In genomic region chrX:1276757-1277527, dm6 we compare ENCODE assay signal across 1 fruit fly cellular context.
TF ChIP-seq lines count a peak whose summit lies in the region.

No protein-coding gene starts in this region.

TF ChIP-seq in whole organism, embryonic, 481 proteins besides CTCF, POLR2A, EP300 and RAD21 (continued from another document and continues in another):
- TF ChIP-seq pros (GFP tag; optimal IDR thresholded peaks at IDR 0.05; lab: Kevin White, UChicago) (no peak), CG7786 (GFP tag; optimal IDR thresholded peaks at IDR 0.05; lab: Kevin White, UChicago) (peak; percentile 93), fu2 (GFP tag; optimal IDR thresholded peaks at IDR 0.05; lab: Kevin White, UChicago) (peak; percentile 89), CG18262 (tag; optimal IDR thresholded peaks at IDR 0.05; lab: Kevin White, UChicago) (peak; percentile 81), Gug (GFP tag; IDR thresholded peaks at IDR 0.05; lab: Robert Waterston, UW) (peak; percentile 94), CG7987 (GFP tag; optimal IDR thresholded peaks at IDR 0.05; lab: Kevin White, UChicago) (peak; percentile 69), vfl (GFP tag; optimal IDR thresholded peaks at IDR 0.05; lab: Kevin White, UChicago) (peak; percentile 70), NfI (GFP tag; optimal IDR thresholded peaks at IDR 0.05; lab: Kevin White, UChicago) (peak; percentile 92), Camta (GFP tag; optimal IDR thresholded peaks at IDR 0.05; lab: Kevin White, UChicago) (peak; percentile 79), CG8281 (tag; optimal IDR thresholded peaks at IDR 0.05; lab: Kevin White, UChicago) (peak; percentile 70), CG9932 (GFP tag; IDR thresholded peaks at IDR 0.05; lab: Robert Waterston, UW) (peak; percentile 87), grn (GFP tag; optimal IDR thresholded peaks at IDR 0.05; lab: Kevin White, UChicago) (peak; percentile 62), Sox100B (GFP tag; optimal IDR thresholded peaks at IDR 0.05; lab: Kevin White, UChicago) (peak; percentile 87), CG14050 (GFP tag; IDR thresholded peaks at IDR 0.05; lab: Robert Waterston, UW) (peak; percentile 93), CG5245 (GFP tag; optimal IDR thresholded peaks at IDR 0.05; lab: Kevin White, UChicago) (peak; percentile 93), hkb (optimal IDR thresholded peaks at IDR 0.05; lab: Kevin White, UChicago) (no peak), hkb (GFP tag; IDR thresholded peaks at IDR 0.05; lab: Robert Waterston, UW) (peak; percentile 97), CoRest (tag; optimal IDR thresholded peaks at IDR 0.05; lab: Kevin White, UChicago) (peak; percentile 91), CG30403 (GFP tag; optimal IDR thresholded peaks at IDR 0.05; lab: Kevin White, UChicago) (peak; percentile 89), wdn (GFP tag; IDR thresholded peaks at IDR 0.05; lab: Robert Waterston, UW) (peak; percentile 88), HLH54F (GFP tag; optimal IDR thresholded peaks at IDR 0.05; lab: Kevin White, UChicago) (peak; percentile 91), Rfx (GFP tag; IDR thresholded peaks at IDR 0.05; lab: Robert Waterston, UW) (peak; percentile 96), bigmax (GFP tag; optimal IDR thresholded peaks at IDR 0.05; lab: Kevin White, UChicago) (no peak), Chrac-16 (GFP tag; optimal IDR thresholded peaks at IDR 0.05; lab: Kevin White, UChicago) (peak; percentile 83), tup (GFP tag; optimal IDR thresholded peaks at IDR 0.05; lab: Kevin White, UChicago) (peak; percentile 82), so (GFP tag; IDR thresholded peaks at IDR 0.05; lab: Robert Waterston, UW) (peak; percentile 96), CG7271 (tag; optimal IDR thresholded peaks at IDR 0.05; lab: Kevin White, UChicago) (no peak), CG8944 (GFP tag; optimal IDR thresholded peaks at IDR 0.05; lab: Kevin White, UChicago) (peak; percentile 89), ERR (GFP tag; optimal IDR thresholded peaks at IDR 0.05; lab: Kevin White, UChicago) (peak; percentile 91), tll (GFP tag; optimal IDR thresholded peaks at IDR 0.05; lab: Kevin White, UChicago) (no peak), Doc2 (GFP tag; IDR thresholded peaks at IDR 0.05; lab: Robert Waterston, UW) (peak; percentile 65), CG9797 (GFP tag; optimal IDR thresholded peaks at IDR 0.05; lab: Kevin White, UChicago) (peak; percentile 6), pzg (GFP tag; optimal IDR thresholded peaks at IDR 0.05; lab: Kevin White, UChicago) (peak; percentile 19), odd (GFP tag; optimal IDR thresholded peaks at IDR 0.05; lab: Kevin White, UChicago) (peak; percentile 87), CG30431 (GFP tag; optimal IDR thresholded peaks at IDR 0.05; lab: Kevin White, UChicago) (peak; percentile 83), yki (optimal IDR thresholded peaks at IDR 0.05; lab: Kevin White, UChicago) (no peak), Lpt (GFP tag; optimal IDR thresholded peaks at IDR 0.05; lab: Kevin White, UChicago) (no peak), dmrt11E (tag; optimal IDR thresholded peaks at IDR 0.05; lab: Kevin White, UChicago) (peak; percentile 5), CG10321 (GFP tag; IDR thresholded peaks at IDR 0.05; lab: Robert Waterston, UW) (peak; percentile 73), CG13624 (GFP tag; optimal IDR thresholded peaks at IDR 0.05; lab: Kevin White, UChicago) (peak; percentile 94), CG17186 (GFP tag; optimal IDR thresholded peaks at IDR 0.05; lab: Kevin White, UChicago) (peak; percentile 54), Usf (GFP tag; optimal IDR thresholded peaks at IDR 0.05; lab: Kevin White, UChicago) (peak; percentile 81), CG11723 (GFP tag; optimal IDR thresholded peaks at IDR 0.05; lab: Kevin White, UChicago) (peak; percentile 81), cad (GFP tag; optimal IDR thresholded peaks at IDR 0.05; lab: Kevin White, UChicago) (no peak), Med (GFP tag; lab: Kevin White, UChicago) (peak; percentile 99), Oli (tag; optimal IDR thresholded peaks at IDR 0.05; lab: Kevin White, UChicago) (peak; percentile 93), CG17359 (tag; optimal IDR thresholded peaks at IDR 0.05; lab: Kevin White, UChicago) (peak; percentile 92), eyg (GFP tag; optimal IDR thresholded peaks at IDR 0.05; lab: Kevin White, UChicago) (peak; percentile 92), NC2β (GFP tag; optimal IDR thresholded peaks at IDR 0.05; lab: Kevin White, UChicago) (peak; percentile 79), CG4404 (GFP tag; IDR thresholded peaks at IDR 0.05; lab: Robert Waterston, UW) (peak; percentile 66; the same call in 1 of the 2 replicates), CG7745 (tag; optimal IDR thresholded peaks at IDR 0.05; lab: Kevin White, UChicago) (no peak), CG32767 (GFP tag; IDR thresholded peaks at IDR 0.05; lab: Robert Waterston, UW) (peak; percentile 90), usp (GFP tag; optimal IDR thresholded peaks at IDR 0.05; lab: Kevin White, UChicago) (no peak), Max (GFP tag; optimal IDR thresholded peaks at IDR 0.05; lab: Kevin White, UChicago) (peak; percentile 78), CG15696 (tag; optimal IDR thresholded peaks at IDR 0.05; lab: Kevin White, UChicago) (peak; percentile 24), CG11696 (GFP tag; IDR thresholded peaks at IDR 0.05; lab: Robert Waterston, UW) (peak; percentile 97), Side (GFP tag; optimal IDR thresholded peaks at IDR 0.05; lab: Kevin White, UChicago) (peak; percentile 91), slp2 (GFP tag; optimal IDR thresholded peaks at IDR 0.05; lab: Kevin White, UChicago) (peak; percentile 88), CG12942 (GFP tag; optimal IDR thresholded peaks at IDR 0.05; lab: Kevin White, UChicago) (peak; percentile 86), Vsx1 (GFP tag; optimal IDR thresholded peaks at IDR 0.05; lab: Kevin White, UChicago) (peak; percentile 87), BEAF-32 (GFP tag; optimal IDR thresholded peaks at IDR 0.05; lab: Kevin White, UChicago) (peak; percentile 3), H15 (GFP tag; IDR thresholded peaks at IDR 0.05; lab: Robert Waterston, UW) (peak; percentile 93), CG31365 (tag; optimal IDR thresholded peaks at IDR 0.05; lab: Kevin White, UChicago) (peak; percentile 77), CG17829 (tag; optimal IDR thresholded peaks at IDR 0.05; lab: Kevin White, UChicago) (peak; percentile 79), CG10979 (tag; optimal IDR thresholded peaks at IDR 0.05; lab: Kevin White, UChicago) (peak; percentile 76), ash1 (GFP tag; optimal IDR thresholded peaks at IDR 0.05; lab: Kevin White, UChicago) (peak; percentile 50), hbn (GFP tag; IDR thresholded peaks at IDR 0.05; lab: Robert Waterston, UW; ENCODE audit: partially characterized antibody) (no peak), kay (GFP tag; optimal IDR thresholded peaks at IDR 0.05; lab: Kevin White, UChicago) (peak; percentile 82), CG16779 (GFP tag; IDR thresholded peaks at IDR 0.05; lab: Robert Waterston, UW) (peak; percentile 95), CG15514 (GFP tag; optimal IDR thresholded peaks at IDR 0.05; lab: Kevin White, UChicago) (peak; percentile 90), CG11560 (tag; IDR thresholded peaks at IDR 0.05; lab: Robert Waterston, UW) (peak; percentile 81), pfk (GFP tag; optimal IDR thresholded peaks at IDR 0.05; lab: Kevin White, UChicago) (no peak), PHDP (tag; optimal IDR thresholded peaks at IDR 0.05; lab: Kevin White, UChicago) (peak; percentile 92), CG12071 (GFP tag; optimal IDR thresholded peaks at IDR 0.05; lab: Kevin White, UChicago) (peak; percentile 96), Myb (GFP tag; optimal IDR thresholded peaks at IDR 0.05; lab: Kevin White, UChicago) (peak; percentile 79), CG14965 (GFP tag; optimal IDR thresholded peaks at IDR 0.05; lab: Kevin White, UChicago; ENCODE audit: borderline replicate concordance) (peak; percentile 61), nerfin-2 (GFP tag; IDR thresholded peaks at IDR 0.05; lab: Robert Waterston, UW; ENCODE audit: partially characterized antibody) (no peak), Sin3A (optimal IDR thresholded peaks at IDR 0.05; lab: Kevin White, UChicago) (no peak), CG3407 (GFP tag; optimal IDR thresholded peaks at IDR 0.05; lab: Kevin White, UChicago) (peak; percentile 77), tna (GFP tag; IDR thresholded peaks at IDR 0.05; lab: Robert Waterston, UW; ENCODE audit: partially characterized antibody) (no peak), CG14014 (GFP tag; IDR thresholded peaks at IDR 0.05; lab: Robert Waterston, UW) (peak; percentile 94), CG3838 (GFP tag; optimal IDR thresholded peaks at IDR 0.05; lab: Kevin White, UChicago) (peak; percentile 19), pho (GFP tag; optimal IDR thresholded peaks at IDR 0.05; lab: Kevin White, UChicago) (peak; percentile 91), HLHmδ (GFP tag; optimal IDR thresholded peaks at IDR 0.05; lab: Kevin White, UChicago) (no peak), Six4 (GFP tag; optimal IDR thresholded peaks at IDR 0.05; lab: Kevin White, UChicago) (peak; percentile 86), z (GFP tag; IDR thresholded peaks at IDR 0.05; lab: Robert Waterston, UW) (peak; percentile 67; the same call in 2 of the 3 replicates), CG12744 (GFP tag; optimal IDR thresholded peaks at IDR 0.05; lab: Kevin White, UChicago) (peak; percentile 79), MESR4 (GFP tag; optimal IDR thresholded peaks at IDR 0.05; lab: Kevin White, UChicago) (peak; percentile 21), hth (optimal IDR thresholded peaks at IDR 0.05; lab: Kevin White, UChicago) (no peak), CG12659 (GFP tag; optimal IDR thresholded peaks at IDR 0.05; lab: Kevin White, UChicago) (peak; percentile 95), da (GFP tag; optimal IDR thresholded peaks at IDR 0.05; lab: Kevin White, UChicago) (peak; percentile 83), zen (tag; optimal IDR thresholded peaks at IDR 0.05; lab: Kevin White, UChicago) (peak; percentile 48), CG1647 (GFP tag; optimal IDR thresholded peaks at IDR 0.05; lab: Kevin White, UChicago) (peak; percentile 88), CG15269 (tag; optimal IDR thresholded peaks at IDR 0.05; lab: Kevin White, UChicago) (peak; percentile 93), CG3163 (GFP tag; optimal IDR thresholded peaks at IDR 0.05; lab: Kevin White, UChicago) (peak; percentile 68), Fer1 (GFP tag; optimal IDR thresholded peaks at IDR 0.05; lab: Kevin White, UChicago) (peak; percentile 95), eve (GFP tag; optimal IDR thresholded peaks at IDR 0.05; lab: Kevin White, UChicago) (peak in 1 of 2 experiments; percentile 86), CG15601 (tag; optimal IDR thresholded peaks at IDR 0.05; lab: Kevin White, UChicago) (peak; percentile 52), pan (optimal IDR thresholded peaks at IDR 0.05; lab: Kevin White, UChicago) (no peak), pan (GFP tag; optimal IDR thresholded peaks at IDR 0.05 in 1 of 2, IDR thresholded peaks at IDR 0.05 in 1 of 2) (peak in 1 of 2 experiments; percentile 96), CG17385 (GFP tag; optimal IDR thresholded peaks at IDR 0.05; lab: Kevin White, UChicago) (peak; percentile 86), Spps (tag; optimal IDR thresholded peaks at IDR 0.05; lab: Kevin White, UChicago) (no peak), ase (GFP tag; IDR thresholded peaks at IDR 0.05; lab: Robert Waterston, UW) (peak; percentile 90), E2f2 (GFP tag; IDR thresholded peaks at IDR 0.05; lab: Robert Waterston, UW) (peak; percentile 71), zfh1 (GFP tag; IDR thresholded peaks at IDR 0.05; lab: Robert Waterston, UW) (peak; percentile 90), cg (GFP tag; optimal IDR thresholded peaks at IDR 0.05; lab: Kevin White, UChicago) (peak; percentile 67), lov (optimal IDR thresholded peaks at IDR 0.05; lab: Kevin White, UChicago) (no peak), lov (GFP tag; IDR thresholded peaks at IDR 0.05; lab: Robert Waterston, UW) (peak; percentile 84; the same call in 2 of the 3 replicates), Nf-YC (tag; optimal IDR thresholded peaks at IDR 0.05; lab: Kevin White, UChicago) (no peak), prd (optimal IDR thresholded peaks at IDR 0.05; lab: Kevin White, UChicago) (no peak), prd (GFP tag; IDR thresholded peaks at IDR 0.05; lab: Robert Waterston, UW) (peak; percentile 93), Dref (GFP tag; IDR thresholded peaks at IDR 0.05; lab: Robert Waterston, UW) (0 out of 2 replicates have a peak, but pooled peaks have one; percentile 34), CG2199 (GFP tag; IDR thresholded peaks at IDR 0.05; lab: Robert Waterston, UW) (peak; percentile 91; the same call in 2 of the 3 replicates), psq (GFP tag; optimal IDR thresholded peaks at IDR 0.05; lab: Kevin White, UChicago) (peak; percentile 42), H2.0 (GFP tag; IDR thresholded peaks at IDR 0.05; lab: Robert Waterston, UW) (peak; percentile 94), MTF-1 (GFP tag; optimal IDR thresholded peaks at IDR 0.05; lab: Kevin White, UChicago; ENCODE audit: borderline replicate concordance) (peak; percentile 78), CG10462 (GFP tag; optimal IDR thresholded peaks at IDR 0.05; lab: Kevin White, UChicago) (peak; percentile 75), crp (GFP tag; optimal IDR thresholded peaks at IDR 0.05; lab: Kevin White, UChicago) (peak in 1 of 2 experiments; percentile 49), CG6813 (GFP tag; optimal IDR thresholded peaks at IDR 0.05; lab: Kevin White, UChicago) (peak; percentile 89), CG9876 (GFP tag; optimal IDR thresholded peaks at IDR 0.05; lab: Kevin White, UChicago) (peak; percentile 87), BtbVII (GFP tag; optimal IDR thresholded peaks at IDR 0.05; lab: Kevin White, UChicago) (peak; percentile 92), danr (GFP tag; IDR thresholded peaks at IDR 0.05; lab: Robert Waterston, UW) (peak; percentile 91), Atf6 (GFP tag; IDR thresholded peaks at IDR 0.05; lab: Robert Waterston, UW) (peak; percentile 95), CG17568 (GFP tag; optimal IDR thresholded peaks at IDR 0.05; lab: Kevin White, UChicago) (peak; percentile 78), MBD-R2 (GFP tag; IDR thresholded peaks at IDR 0.05; lab: Robert Waterston, UW) (peak; percentile 83), CG3995 (GFP tag; optimal IDR thresholded peaks at IDR 0.05; lab: Kevin White, UChicago) (peak; percentile 52), al (GFP tag; IDR thresholded peaks at IDR 0.05; lab: Robert Waterston, UW) (peak; percentile 90), Jarid2 (GFP tag; optimal IDR thresholded peaks at IDR 0.05; lab: Kevin White, UChicago) (peak; percentile 72), knrl (GFP tag; IDR thresholded peaks at IDR 0.05; lab: Robert Waterston, UW; ENCODE audit: partially characterized antibody) (no peak), Doc3 (GFP tag; IDR thresholded peaks at IDR 0.05; lab: Robert Waterston, UW; ENCODE audit: partially characterized antibody) (no peak), Antp (GFP tag; optimal IDR thresholded peaks at IDR 0.05; lab: Kevin White, UChicago) (peak; percentile 93), Aef1 (GFP tag; IDR thresholded peaks at IDR 0.05; lab: Robert Waterston, UW) (peak; percentile 91)
